Worm (Caenorhabditis elegans) whole organism, early embryonic: ENCODE measurements around the gene skn-1.

ENCODE experiments used
- B0310.2 ChIP-seq: sonication (generic microtip); optimal IDR thresholded peaks from 2 replicates; lab custom pipeline; 2016; ENCODE audit warnings: mild to moderate bottlenecking, missing genetic modification characterization, missing compliant biosample characterization
- F13C5.2 ChIP-seq: sonication (generic microtip); optimal IDR thresholded peaks from 2 replicates; lab custom pipeline; 2017; ENCODE audit warnings: mild to moderate bottlenecking, missing genetic modification characterization, inconsistent platforms, missing compliant biosample characterization
- aly-1 ChIP-seq: sonication (generic microtip); optimal IDR thresholded peaks from 2 replicates; lab custom pipeline; 2016; ENCODE audit warnings: missing genetic modification characterization, missing compliant biosample characterization
- ama-1 ChIP-seq: fragments of 150-350 bp; optimal IDR thresholded peaks from 2 replicates; lab custom pipeline; 2014
- ceh-13 ChIP-seq: fragments of 200-800 bp; sonication (Bioruptor generic); optimal IDR thresholded peaks from 2 replicates; lab custom pipeline; 2018; ENCODE audit warnings: mild to moderate bottlenecking, missing genetic modification characterization, missing compliant biosample characterization
- ceh-36 ChIP-seq: sonication (generic microtip); optimal IDR thresholded peaks from 2 replicates; lab custom pipeline; 2016; ENCODE audit warnings: missing genetic modification characterization, inconsistent platforms, missing compliant biosample characterization
- ets-7 ChIP-seq: sonication (generic microtip); optimal IDR thresholded peaks from 2 replicates; lab custom pipeline; 2016; ENCODE audit warnings: missing genotype, missing genetic modification characterization, missing compliant biosample characterization
- flt-1 ChIP-seq: fragments of 200-800 bp; sonication (Bioruptor generic); IDR thresholded peaks from 2 replicates; pipeline ENCODE4 v1.3.6; 2022; ENCODE audit warnings: missing genetic modification characterization, missing compliant biosample characterization
- hmbx-1 ChIP-seq: sonication (generic microtip); optimal IDR thresholded peaks from 2 replicates; lab custom pipeline; 2016; ENCODE audit warnings: mild to moderate bottlenecking, missing genetic modification characterization, missing compliant biosample characterization
- hmg-4 ChIP-seq: fragments of 200-800 bp; sonication (Bioruptor generic); optimal IDR thresholded peaks from 2 replicates; lab custom pipeline; 2018; ENCODE audit warnings: mild to moderate bottlenecking, missing genetic modification characterization, missing compliant biosample characterization
- hnd-1 ChIP-seq: sonication (generic microtip); optimal IDR thresholded peaks from 2 replicates; lab custom pipeline; 2016; ENCODE audit warnings: missing genetic modification characterization, missing compliant biosample characterization
- pes-1 ChIP-seq: fragments of 200-800 bp; sonication (Bioruptor generic); IDR thresholded peaks from 2 replicates; pipeline ENCODE4 v1.3.6; 2022; ENCODE audit warnings: missing genetic modification reagents, missing genetic modification characterization, missing compliant biosample characterization
- scrt-1 ChIP-seq: fragments of 200-800 bp; sonication (Bioruptor generic); IDR thresholded peaks from 2 replicates; pipeline ENCODE4 v1.3.6; 2022; ENCODE audit warnings: missing genetic modification characterization, missing compliant biosample characterization
- sea-1 ChIP-seq: fragments of 200-800 bp; sonication (Bioruptor generic); conservative IDR thresholded peaks from 2 replicates; pipeline ENCODE4 v1.3.6; 2022; ENCODE audit warnings: missing genetic modification characterization, missing compliant biosample characterization
- tbx-11 ChIP-seq: fragments of 200-800 bp; sonication (Bioruptor generic); IDR thresholded peaks from 2 replicates; pipeline ENCODE4 v1.3.6; 2022; ENCODE audit warnings: missing genetic modification characterization, missing compliant biosample characterization
- tbx-37 ChIP-seq: fragments of 200-800 bp; sonication (Bioruptor generic); conservative IDR thresholded peaks from 2 replicates; pipeline ENCODE4 v1.3.6; 2022; ENCODE audit warnings: missing genetic modification reagents, missing genetic modification characterization, missing compliant biosample characterization
- tra-4 ChIP-seq: sonication (generic microtip); optimal IDR thresholded peaks from 2 replicates; lab custom pipeline; 2017; ENCODE audit warnings: missing genetic modification characterization, missing compliant biosample characterization

The skn-1 gene

DNA sequence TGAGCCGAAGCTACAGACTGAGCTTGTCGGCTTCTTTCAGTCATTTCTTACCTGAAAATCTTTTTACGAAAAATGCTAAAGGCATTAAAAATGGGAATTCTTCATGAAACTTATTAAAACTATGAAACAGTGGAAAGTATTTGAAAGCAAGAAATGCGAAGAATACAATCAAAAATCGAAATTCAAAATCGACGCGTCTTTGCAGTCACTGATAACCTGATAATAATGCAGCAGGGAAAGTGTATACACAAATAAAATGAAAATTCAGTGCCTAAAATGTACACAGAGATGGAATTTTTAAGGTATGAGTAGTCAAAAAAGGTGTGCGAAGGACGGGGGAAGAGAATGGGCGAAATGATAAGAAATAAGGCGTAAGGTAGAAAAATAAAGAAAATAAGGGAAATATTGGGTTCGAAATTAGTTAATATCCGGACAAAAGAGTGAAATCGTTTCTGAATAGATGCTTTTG is 45.6 kb downstream of the skn-1 start, which contains the start of gene C39H7.4:
C39H7.4 (minus strand) TSS at position 51 of the 469 bp plus-strand sequence.
- TF ChIP-seq ets-7 (tag; lab: Kevin White, UChicago), result no peak
- no peak for TF ChIP-seq tbx-11
- TF ChIP-seq aly-1, result no peak
- no peak for TF ChIP-seq ceh-13 (GFP tag; lab: Kevin White, UChicago)
- TF ChIP-seq scrt-1 (GFP tag; lab: Robert Waterston, UW), result no peak
- TF ChIP-seq flt-1, result no peak
- no peak for TF ChIP-seq pes-1 (GFP tag; lab: Robert Waterston, UW)
- no peak for TF ChIP-seq hnd-1
- TF ChIP-seq tbx-37 (GFP tag; lab: Robert Waterston, UW), result no peak

DNA sequence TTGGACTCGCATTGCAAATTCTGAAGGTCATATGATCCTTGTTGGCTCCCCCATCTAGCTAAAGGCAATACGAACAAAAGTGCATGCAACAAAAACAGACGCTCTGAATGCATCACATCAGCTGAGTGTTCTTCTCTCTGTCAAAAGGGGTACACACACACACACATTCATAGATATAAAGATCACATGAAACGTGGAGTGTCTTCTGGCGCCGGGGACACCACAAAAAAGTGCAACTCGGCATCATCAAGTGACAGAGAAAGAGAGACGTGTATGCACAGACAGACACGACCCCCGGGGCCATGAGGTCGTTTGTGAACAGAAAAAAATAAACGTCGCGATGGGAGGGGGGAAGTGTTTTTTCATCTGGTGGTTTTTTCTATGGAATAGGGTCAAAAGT is 52.8 kb downstream of the skn-1 start:
- TF ChIP-seq tra-4 (no peak), tbx-37 (GFP tag; lab: Robert Waterston, UW) (no peak), ama-1 (no peak), hnd-1 (no peak), tbx-11 (no peak), B0310.2 (tag; lab: Kevin White, UChicago) (no peak), ceh-13 (GFP tag; lab: Kevin White, UChicago) (no peak), aly-1 (no peak), sea-1 (no peak), flt-1 (no peak), pes-1 (GFP tag; lab: Robert Waterston, UW) (no peak), hmbx-1 (tag; lab: Kevin White, UChicago) (no peak), ets-7 (tag; lab: Kevin White, UChicago) (no peak), hmg-4 (GFP tag; lab: Kevin White, UChicago) (no peak)

DNA sequence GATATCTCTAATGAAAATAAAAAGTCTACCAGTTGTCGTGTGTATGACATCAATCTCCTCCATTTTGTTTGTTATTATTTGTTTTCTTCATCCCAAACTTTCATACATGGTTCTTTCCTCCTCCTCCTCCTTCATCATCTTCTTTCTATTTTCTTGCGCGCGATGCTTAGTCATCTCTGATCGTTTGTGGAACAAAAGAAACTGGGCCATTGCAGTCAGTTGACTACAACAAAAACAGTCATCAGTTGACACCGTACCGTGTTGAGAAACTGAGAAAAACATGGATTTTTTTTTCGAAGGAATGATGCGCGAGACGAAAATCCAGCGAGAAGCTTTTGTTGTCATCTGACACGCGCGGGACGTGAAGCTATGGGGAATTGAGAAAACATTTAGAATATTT is 55.0 kb downstream of the skn-1 start:
- TF ChIP-seq sea-1, result no peak
- no peak for TF ChIP-seq tra-4
- TF ChIP-seq aly-1, result no peak
- no peak for TF ChIP-seq pes-1 (GFP tag; lab: Robert Waterston, UW)
- TF ChIP-seq hmg-4 (GFP tag; lab: Kevin White, UChicago), result no peak
- TF ChIP-seq ama-1, result no peak
- no peak for TF ChIP-seq flt-1
- no peak for TF ChIP-seq ceh-13 (GFP tag; lab: Kevin White, UChicago)
- no peak for TF ChIP-seq hnd-1
- TF ChIP-seq tbx-37 (GFP tag; lab: Robert Waterston, UW), result no peak
- TF ChIP-seq scrt-1 (GFP tag; lab: Robert Waterston, UW), result no peak
- TF ChIP-seq ceh-36 (tag; lab: Kevin White, UChicago), result no peak
- TF ChIP-seq F13C5.2 (tag; lab: Kevin White, UChicago), result no peak
- TF ChIP-seq hmbx-1 (tag; lab: Kevin White, UChicago), result no peak
- TF ChIP-seq B0310.2 (tag; lab: Kevin White, UChicago), result no peak
- TF ChIP-seq ets-7 (tag; lab: Kevin White, UChicago), result no peak
- no peak for TF ChIP-seq tbx-11

DNA sequence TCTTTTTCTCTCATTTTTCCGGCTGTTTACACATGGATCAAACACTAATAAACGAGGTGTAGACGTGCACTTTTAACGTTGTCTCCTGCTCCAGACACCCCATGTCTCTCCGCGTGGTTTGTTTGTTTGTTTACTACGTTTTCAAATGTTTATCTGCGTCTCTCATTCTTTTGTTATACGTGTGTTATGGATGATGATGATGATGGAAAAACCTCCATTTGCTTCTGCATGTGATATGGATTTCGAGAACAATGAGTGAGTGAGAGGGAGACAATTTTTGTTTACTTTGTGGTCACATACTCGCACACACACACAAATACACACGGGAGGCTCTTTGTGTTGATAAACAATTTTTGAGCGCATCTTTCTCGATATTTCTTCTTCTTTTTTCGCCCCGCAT is 55.7 kb downstream of the skn-1 start:
- no peak for TF ChIP-seq aly-1
- TF ChIP-seq hnd-1, result no peak
- TF ChIP-seq ceh-36 (tag; lab: Kevin White, UChicago), result no peak
- TF ChIP-seq flt-1, result no peak
- no peak for TF ChIP-seq tra-4
- TF ChIP-seq hmg-4 (GFP tag; lab: Kevin White, UChicago), result no peak

DNA sequence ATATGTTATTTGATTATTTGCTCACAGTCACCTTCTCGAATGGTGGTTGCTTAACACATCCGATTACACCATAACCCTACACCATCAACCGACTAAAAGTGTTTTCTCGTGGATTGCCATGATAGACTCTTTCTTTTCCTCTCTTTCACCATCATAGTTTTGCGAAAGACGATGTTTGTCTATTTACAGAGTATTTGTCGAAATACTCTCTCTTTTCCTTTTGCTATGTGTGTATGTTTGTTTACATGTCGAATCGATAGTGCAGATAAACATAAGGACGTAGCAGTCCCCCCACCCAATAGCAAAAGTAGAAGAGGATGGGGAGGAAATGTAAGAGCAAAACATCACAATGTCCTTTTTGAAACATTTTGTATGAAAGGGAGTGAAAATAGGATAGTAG is 56.9 kb downstream of the skn-1 start:
- no peak for TF ChIP-seq hmg-4 (GFP tag; lab: Kevin White, UChicago)

DNA sequence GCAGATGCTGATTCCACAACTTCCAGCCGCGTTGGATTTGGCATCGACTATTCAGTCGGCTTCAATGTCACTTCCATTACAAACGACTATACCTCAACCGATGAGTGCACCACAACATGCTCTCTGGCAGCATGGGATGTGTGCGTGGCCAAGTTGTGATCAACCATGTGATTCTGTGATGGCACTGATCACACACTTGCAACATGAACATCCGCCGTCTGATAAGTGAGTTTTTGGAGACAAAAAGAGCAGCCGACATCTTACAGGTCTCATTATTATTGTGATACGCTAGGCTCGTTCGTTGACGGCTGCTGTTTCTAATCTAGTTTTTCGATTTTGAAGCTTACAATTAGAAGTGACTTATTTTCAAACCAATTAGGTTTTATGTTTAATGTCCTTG is 57.8 kb downstream of the skn-1 start:
- TF ChIP-seq pes-1 (GFP tag; lab: Robert Waterston, UW) (no peak), flt-1 (no peak), hmg-4 (GFP tag; lab: Kevin White, UChicago) (no peak), tbx-11 (no peak), ama-1 (no peak), hnd-1 (no peak), ceh-13 (GFP tag; lab: Kevin White, UChicago) (no peak), aly-1 (no peak)
